Worm (Caenorhabditis elegans): ENCODE data around the gene clec-185.

DNA sequence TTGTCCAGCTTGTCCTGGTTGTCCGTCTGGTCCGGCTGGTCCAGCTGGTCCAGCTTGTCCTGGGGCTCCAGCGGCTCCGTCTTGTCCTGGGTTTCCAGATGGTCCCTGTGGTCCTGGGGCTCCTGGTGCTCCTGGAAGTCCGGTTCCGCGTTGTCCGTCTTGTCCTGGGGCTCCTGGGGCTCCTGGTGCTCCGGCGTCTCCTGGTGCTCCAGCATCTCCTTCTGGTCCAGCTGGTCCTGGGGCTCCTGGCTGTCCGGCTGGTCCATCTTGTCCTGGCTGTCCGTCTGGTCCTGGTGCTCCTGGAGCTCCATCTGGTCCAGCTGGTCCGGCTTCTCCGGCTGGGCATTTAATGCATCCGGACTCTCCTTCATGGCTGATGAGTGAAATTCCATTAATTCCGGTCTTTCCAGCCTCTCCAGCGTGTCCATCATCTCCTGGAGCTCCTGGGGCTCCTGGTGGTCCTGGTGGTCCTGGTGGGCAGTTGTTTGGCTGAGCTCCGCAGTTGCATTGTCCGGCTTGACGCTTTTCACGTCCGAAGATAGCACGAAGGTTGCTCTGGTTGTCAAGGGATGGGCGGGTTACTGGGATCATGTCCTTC is 10.7 kb upstream of the clec-185 start:
- TF ChIP-seq hnd-1 (tag; optimal IDR thresholded peaks at IDR 0.05) (no peak), ama-1 (optimal IDR thresholded peaks at IDR 0.05) (no peak), scrt-1 (GFP tag; IDR thresholded peaks at IDR 0.05) (no peak), ceh-36 (tag; optimal IDR thresholded peaks at IDR 0.05) (no peak), pes-1 (GFP tag; IDR thresholded peaks at IDR 0.05) (no peak), tbx-37 (GFP tag; conservative IDR thresholded peaks at IDR 0.05) (no peak), F13C5.2 (tag; optimal IDR thresholded peaks at IDR 0.05) (no peak), sea-1 (GFP tag; conservative IDR thresholded peaks at IDR 0.05) (no peak), flt-1 (GFP tag; IDR thresholded peaks at IDR 0.05) (no peak), aly-1 (tag; optimal IDR thresholded peaks at IDR 0.05) (no peak), tbx-11 (GFP tag; IDR thresholded peaks at IDR 0.05) (no peak), ets-7 (tag; optimal IDR thresholded peaks at IDR 0.05) (no peak), hmbx-1 (tag; optimal IDR thresholded peaks at IDR 0.05) (no peak)

All from whole organism, early embryonic.